Fruit fly (Drosophila melanogaster): Measurements from ENCODE around the gene CG42556.

The CG42556 gene

dm6 chr2L:16887660-16888573 is 1.8 kb upstream of the CG42556 start, which contains the start of the genes osi and tweek (continued):
- no peak for TF ChIP-seq CrebA (GFP tag; optimal IDR thresholded peaks at IDR 0.05; ENCODE audit: borderline replicate concordance)
- TF ChIP-seq OdsH (GFP tag; optimal IDR thresholded peaks at IDR 0.05), result peak; percentile 44
- no peak for TF ChIP-seq Rel (GFP tag; optimal IDR thresholded peaks at IDR 0.05)
- TF ChIP-seq Rel (tag; optimal IDR thresholded peaks at IDR 0.05), result peak; percentile 100
- peak; percentile 36 for TF ChIP-seq br (GFP tag; optimal IDR thresholded peaks at IDR 0.05)
- TF ChIP-seq Myc (optimal IDR thresholded peaks at IDR 0.05), result peak; percentile 87
- no peak for TF ChIP-seq Abd-B (GFP tag; optimal IDR thresholded peaks at IDR 0.05)
- peak; percentile 36 for TF ChIP-seq HLH106 (tag; optimal IDR thresholded peaks at IDR 0.05)
- peak in 1 of 2 experiments; percentile 65 for TF ChIP-seq foxo (GFP tag; optimal IDR thresholded peaks at IDR 0.05)
- no peak for TF ChIP-seq N (GFP tag; optimal IDR thresholded peaks at IDR 0.05)
- peak; percentile 59 for TF ChIP-seq psq (GFP tag; optimal IDR thresholded peaks at IDR 0.05)
- peak; percentile 78 for TF ChIP-seq Jra (GFP tag; optimal IDR thresholded peaks at IDR 0.05)

dm6 chr2L:16888574-16889376 is 933 bp upstream of the CG42556 start:
- no peak for TF ChIP-seq dsf (GFP tag; optimal IDR thresholded peaks at IDR 0.05; ENCODE audit: borderline replicate concordance)
- no peak for TF ChIP-seq Rel (GFP tag; optimal IDR thresholded peaks at IDR 0.05)
- TF ChIP-seq Rel (tag; optimal IDR thresholded peaks at IDR 0.05), result peak; percentile 42
- no peak for TF ChIP-seq Myc (optimal IDR thresholded peaks at IDR 0.05)
- TF ChIP-seq fru (GFP tag; optimal IDR thresholded peaks at IDR 0.05), result no peak
- TF ChIP-seq Jra (GFP tag; optimal IDR thresholded peaks at IDR 0.05), result peak; percentile 55
- no peak for TF ChIP-seq tai (GFP tag; optimal IDR thresholded peaks at IDR 0.05)
- no peak for TF ChIP-seq lola (GFP tag; optimal IDR thresholded peaks at IDR 0.05)
- TF ChIP-seq Hr83 (GFP tag; optimal IDR thresholded peaks at IDR 0.05; ENCODE audit: poor library complexity, severe bottlenecking), result no peak
- TF ChIP-seq CG32264 (GFP tag; optimal IDR thresholded peaks at IDR 0.05), result no peak
- no peak for TF ChIP-seq CG9705 (GFP tag; optimal IDR thresholded peaks at IDR 0.05)
- TF ChIP-seq br (GFP tag; optimal IDR thresholded peaks at IDR 0.05), result peak; percentile 74
- no peak for TF ChIP-seq dmrt93B (GFP tag; optimal IDR thresholded peaks at IDR 0.05)
- peak; percentile 52 for TF ChIP-seq Hnf4 (GFP tag; optimal IDR thresholded peaks at IDR 0.05)

- no peak for TF ChIP-seq Abd-B (GFP tag; optimal IDR thresholded peaks at IDR 0.05)
- no peak for TF ChIP-seq ey (GFP tag; optimal IDR thresholded peaks at IDR 0.05)
- TF ChIP-seq brk (GFP tag; optimal IDR thresholded peaks at IDR 0.05), result no peak
- TF ChIP-seq lola (GFP tag; optimal IDR thresholded peaks at IDR 0.05), result no peak
- no peak for TF ChIP-seq fru (GFP tag; optimal IDR thresholded peaks at IDR 0.05)
- TF ChIP-seq jim (GFP tag; optimal IDR thresholded peaks at IDR 0.05), result no peak
- TF ChIP-seq rgr (GFP tag; optimal IDR thresholded peaks at IDR 0.05), result no peak
- TF ChIP-seq psq (GFP tag; optimal IDR thresholded peaks at IDR 0.05), result no peak
- no peak for TF ChIP-seq Dif (GFP tag; optimal IDR thresholded peaks at IDR 0.05; ENCODE audit: partially characterized antibody)
- no peak for TF ChIP-seq h (GFP tag; optimal IDR thresholded peaks at IDR 0.05)
These were observed 10.7 kb downstream of the CG42556 start, which contains the start of gene CG31805 for dm6 chr2L:16900373-16900772. CG31805 (minus strand) TSS chr2L:16900473.

- TF ChIP-seq br (GFP tag; optimal IDR thresholded peaks at IDR 0.05) (no peak), ey (GFP tag; optimal IDR thresholded peaks at IDR 0.05) (no peak), tai (GFP tag; optimal IDR thresholded peaks at IDR 0.05) (no peak), brk (GFP tag; optimal IDR thresholded peaks at IDR 0.05) (no peak), Sp1 (GFP tag; optimal IDR thresholded peaks at IDR 0.05) (no peak), Hnf4 (GFP tag; optimal IDR thresholded peaks at IDR 0.05) (no peak), dl (GFP tag; optimal IDR thresholded peaks at IDR 0.05; ENCODE audit: insufficient read depth in 1 of 2, partially characterized antibody in 2 of 2) (no peak), psq (GFP tag; optimal IDR thresholded peaks at IDR 0.05) (no peak), lola (GFP tag; optimal IDR thresholded peaks at IDR 0.05) (no peak), Rel (GFP tag; optimal IDR thresholded peaks at IDR 0.05) (no peak), Rel (tag; optimal IDR thresholded peaks at IDR 0.05) (no peak), foxo (GFP tag; optimal IDR thresholded peaks at IDR 0.05) (no peak), usp (GFP tag; optimal IDR thresholded peaks at IDR 0.05) (no peak), Myc (optimal IDR thresholded peaks at IDR 0.05) (no peak), Hr83 (GFP tag; optimal IDR thresholded peaks at IDR 0.05; ENCODE audit: poor library complexity, severe bottlenecking) (no peak), Mio (GFP tag; optimal IDR thresholded peaks at IDR 0.05) (no peak), OdsH (GFP tag; optimal IDR thresholded peaks at IDR 0.05) (no peak), fru (GFP tag; optimal IDR thresholded peaks at IDR 0.05) (no peak)
These were observed 12.3 kb downstream of the CG42556 start, which contains the start of gene CG12288 for dm6 chr2L:16902003-16902402. CG12288 (minus strand) TSS chr2L:16902218.
